Worm (Caenorhabditis elegans) whole organism, mixed stage, embryonic: ENCODE data around the gene F22E5.21.

ENCODE experiments used
- bed-3 ChIP-seq: fragments of 200-800 bp; sonication (Bioruptor generic); optimal IDR thresholded peaks from 3 replicates; lab custom pipeline; 2018; ENCODE audit warnings: mild to moderate bottlenecking, missing genetic modification characterization, moderate library complexity, missing compliant biosample characterization
- lsy-2 ChIP-seq: fragments of 150-350 bp; optimal IDR thresholded peaks from 2 replicates; lab custom pipeline; 2014; ENCODE audit warnings: missing biosample characterization, missing genetic modification characterization
- mab-5 ChIP-seq: fragments of 150-350 bp; optimal IDR thresholded peaks from 2 replicates; lab custom pipeline; 2014; ENCODE audit warnings: missing biosample characterization, missing genetic modification characterization
- mls-2 ChIP-seq: sonication (generic microtip); optimal IDR thresholded peaks from 2 replicates; lab custom pipeline; 2016; ENCODE audit warnings: mild to moderate bottlenecking, missing genetic modification characterization, moderate library complexity, missing compliant biosample characterization
- snpc-4 ChIP-seq: fragments of 150-350 bp; optimal IDR thresholded peaks from 2 replicates; lab custom pipeline; 2014; ENCODE audit warnings: missing biosample characterization, missing genetic modification characterization
- unc-62 ChIP-seq: fragments of 150-350 bp; optimal IDR thresholded peaks from 2 replicates; lab custom pipeline; 2014; ENCODE audit warnings: missing biosample characterization, missing genetic modification reagents, missing genetic modification characterization
- zip-8 ChIP-seq: fragments of 150-350 bp; optimal IDR thresholded peaks from 2 replicates; lab custom pipeline; 2014; ENCODE audit warnings: missing biosample characterization, missing genetic modification characterization
- ztf-11 ChIP-seq: fragments of 150-350 bp; optimal IDR thresholded peaks from 2 replicates; lab custom pipeline; 2014; ENCODE audit warnings: missing biosample characterization, missing genetic modification characterization

DNA sequence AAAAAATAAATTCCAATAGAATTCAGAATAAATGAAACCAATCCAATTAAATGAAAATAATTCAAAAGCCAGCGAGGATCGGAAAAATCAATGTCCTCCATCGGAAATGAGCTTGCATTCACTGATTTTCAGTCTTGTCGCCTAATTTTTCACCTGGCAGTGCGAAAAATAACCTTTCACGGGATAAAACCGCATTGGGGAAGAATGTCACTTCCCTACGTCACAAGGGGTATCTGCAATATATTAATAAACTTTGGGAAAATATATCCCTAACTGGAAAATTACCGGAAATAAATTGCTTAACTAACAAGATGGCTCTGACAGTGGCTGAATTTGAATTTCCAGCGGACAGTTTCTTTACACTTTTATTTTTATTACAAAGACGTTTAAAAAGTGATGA lies 31.9 kb downstream of the F22E5.21 start, which contains the start of gene sri-77:
- TF ChIP-seq ztf-11 (tag; lab: Kevin White, UChicago), result no peak
- no peak for TF ChIP-seq snpc-4
- TF ChIP-seq mab-5, result no peak
- no peak for TF ChIP-seq mls-2 (tag; lab: Kevin White, UChicago)
- TF ChIP-seq zip-8 (tag; lab: Kevin White, UChicago), result no peak
- TF ChIP-seq lsy-2 (tag; lab: Kevin White, UChicago), result no peak
- no peak for TF ChIP-seq bed-3 (GFP tag; lab: Kevin White, UChicago)
- no peak for TF ChIP-seq unc-62
